Fruit fly (Drosophila melanogaster) S2 (cell line): Measurements from ENCODE around the gene Rpn11.

Experiments
- CG8478 ChIP-seq: fragments of >200 bp; optimal IDR thresholded peaks from 2 replicates; lab custom pipeline; 2018
- CTCF ChIP-seq, 2 experiments: fragments of >200 bp; optimal IDR thresholded peaks; 2 replicates each; lab custom pipeline; 2018

- TF ChIP-seq CTCF (optimal IDR thresholded peaks at IDR 0.05; lab: Kevin White, UChicago) (no peak), CG8478 (lab: Kevin White, UChicago) (no peak)
Observed at dm6 chr2L:5072357-5072756, 12.8 kb upstream of the Rpn11 start.
